Fruit fly (Drosophila melanogaster) S2 (cell line): ENCODE measurements around the gene Pex3.

Source experiments
- CG8478 ChIP-seq: fragments of >200 bp; optimal IDR thresholded peaks from 2 replicates; lab custom pipeline; 2018
- CTCF ChIP-seq, 2 experiments: fragments of >200 bp; optimal IDR thresholded peaks; 2 replicates each; lab custom pipeline; 2018

- TF ChIP-seq CG8478 (lab: Kevin White, UChicago) (no peak), CTCF (optimal IDR thresholded peaks at IDR 0.05; lab: Kevin White, UChicago) (no peak)
These were observed 27.6 kb upstream of the Pex3 start, which contains the start of gene Cep135 for dm6 chr3L:15116536-15116935.
